Worm (Caenorhabditis elegans): ENCODE data around the gene CD4.8.

- TF ChIP-seq unc-39 (tag; optimal IDR thresholded peaks at IDR 0.05) (no peak), unc-62 (GFP tag; optimal IDR thresholded peaks at IDR 0.05) (no peak)
These were observed 41.3 kb downstream of the CD4.8 start for ce11 chrV:5559882-5560281.
